Worm (Caenorhabditis elegans): ENCODE results near the gene Y17G9B.4.

The Y17G9B.4 gene

DNA sequence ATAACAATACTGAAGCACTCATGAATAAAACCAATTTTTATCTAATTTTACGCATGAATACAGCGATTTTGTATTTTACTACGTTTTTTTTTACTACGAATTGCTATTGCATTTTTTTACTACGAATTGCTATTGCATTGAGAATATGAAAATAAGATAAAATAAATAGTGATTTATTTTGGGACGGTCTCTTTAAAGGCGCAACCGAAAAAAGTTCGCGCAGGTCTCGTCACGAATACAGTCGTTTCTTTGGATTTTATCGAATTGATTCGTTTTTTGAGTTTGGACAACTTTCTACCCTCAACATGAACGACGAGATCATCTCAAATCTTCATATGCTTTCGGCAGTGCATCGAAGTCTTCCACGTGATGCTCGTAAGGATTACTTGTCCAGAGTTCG is at the start of gene Y17G9B.4:
Gene Y17G9B.4, plus strand, starts transcription at position 306 of the 400 bp plus-strand sequence.
- TF ChIP-seq irx-1 (tag; optimal IDR thresholded peaks at IDR 0.05) (no peak), unc-62 (GFP tag; optimal IDR thresholded peaks at IDR 0.05) (no peak), sup-37 (GFP tag; optimal IDR thresholded peaks at IDR 0.05) (no peak), nhr-28 (tag; optimal IDR thresholded peaks at IDR 0.05) (no peak), efl-3 (GFP tag; optimal IDR thresholded peaks at IDR 0.05) (no peak)

DNA sequence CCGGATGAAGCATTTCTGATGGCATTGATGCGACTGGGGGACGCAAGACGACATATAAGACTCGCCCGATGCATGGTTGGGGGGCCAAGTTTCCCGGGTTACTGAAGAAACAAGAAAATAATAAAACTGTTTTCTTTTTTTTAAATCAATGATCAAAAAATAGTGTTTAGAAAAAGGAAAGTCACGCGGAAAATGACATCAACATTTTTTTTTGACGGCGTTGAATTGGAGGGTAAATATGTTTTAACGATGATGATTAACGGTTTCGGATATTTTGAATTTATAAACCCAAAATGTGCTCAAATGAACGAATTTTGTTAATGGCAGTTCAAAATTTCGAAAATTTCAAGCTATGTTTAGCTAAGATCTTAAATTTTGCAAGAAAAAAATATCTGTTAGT is 48.0 kb upstream of the Y17G9B.4 start, which contains the start of gene ogdh-1:
Gene ogdh-1, minus strand, starts transcription at position 101 of the 400 bp plus-strand sequence.
- TF ChIP-seq mab-9 (GFP tag; IDR thresholded peaks at IDR 0.05) (no peak), Y116A8C.19 (tag; optimal IDR thresholded peaks at IDR 0.05; ENCODE audit: borderline replicate concordance) (no peak), dsc-1 (tag; optimal IDR thresholded peaks at IDR 0.05) (no peak), swsn-7 (tag; optimal IDR thresholded peaks at IDR 0.05) (no peak), nhr-76 (tag; optimal IDR thresholded peaks at IDR 0.05) (no peak)

DNA sequence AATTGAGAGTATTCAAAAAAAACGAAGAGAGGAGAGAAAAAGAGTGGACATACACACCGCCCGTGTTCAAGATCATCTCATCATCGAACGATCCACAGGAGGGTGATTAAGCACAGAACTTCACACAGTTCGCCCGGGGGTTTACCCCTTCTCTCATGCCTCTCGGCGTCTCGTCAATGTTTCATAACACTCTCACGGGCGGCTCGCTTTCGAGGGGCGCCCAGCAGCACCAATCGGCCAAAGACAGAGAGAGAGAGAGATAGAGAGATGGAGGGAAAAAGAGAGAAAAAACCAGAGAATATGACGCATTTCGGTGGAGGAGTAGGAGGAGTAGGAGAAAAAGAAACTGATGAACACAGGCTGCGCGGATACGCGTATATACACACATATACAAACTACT is 46.7 kb upstream of the Y17G9B.4 start:
- TF ChIP-seq alr-1 (tag; optimal IDR thresholded peaks at IDR 0.05; ENCODE audit: borderline replicate concordance) (no peak), ets-5 (GFP tag; IDR thresholded peaks at IDR 0.05) (no peak), hlh-17 (GFP tag; optimal IDR thresholded peaks at IDR 0.05; ENCODE audit: borderline replicate concordance) (no peak), unc-62 (GFP tag; optimal IDR thresholded peaks at IDR 0.05) (no peak), mab-9 (GFP tag; IDR thresholded peaks at IDR 0.05) (no peak), mef-2 (tag; optimal IDR thresholded peaks at IDR 0.05) (no peak), nhr-237 (tag; optimal IDR thresholded peaks at IDR 0.05) (peak; percentile 29), unc-98 (GFP tag; IDR thresholded peaks at IDR 0.05) (no peak), ztf-11 (tag; optimal IDR thresholded peaks at IDR 0.05) (no peak), grh-1 (GFP tag; IDR thresholded peaks at IDR 0.05) (no peak), lin-15B (tag; optimal IDR thresholded peaks at IDR 0.05) (peak; percentile 47), Y116A8C.19 (tag; optimal IDR thresholded peaks at IDR 0.05; ENCODE audit: borderline replicate concordance) (no peak), fos-1 (tag; optimal IDR thresholded peaks at IDR 0.05) (peak; percentile 24), egl-13 (tag; optimal IDR thresholded peaks at IDR 0.05) (no peak), vab-15 (tag; optimal IDR thresholded peaks at IDR 0.05) (no peak), lin-13 (GFP tag; optimal IDR thresholded peaks at IDR 0.05) (no peak), nhr-28 (tag; optimal IDR thresholded peaks at IDR 0.05) (no peak), elt-2 (tag; optimal IDR thresholded peaks at IDR 0.05) (peak; percentile 3), lir-3 (tag; optimal IDR thresholded peaks at IDR 0.05; ENCODE audit: poor library complexity) (no peak), blmp-1 (tag; optimal IDR thresholded peaks at IDR 0.05) (no peak), nhr-20 (tag; optimal IDR thresholded peaks at IDR 0.05) (peak; percentile 76), lsy-2 (tag; optimal IDR thresholded peaks at IDR 0.05) (peak; percentile 42 to 72), jun-1 (tag; optimal IDR thresholded peaks at IDR 0.05) (peak; percentile 28), sptf-1 (tag; optimal IDR thresholded peaks at IDR 0.05) (no peak), zip-4 (GFP tag; optimal IDR thresholded peaks at IDR 0.05) (peak; percentile 12), ceh-88 (GFP tag; IDR thresholded peaks at IDR 0.05) (no peak), ceh-82 (tag; optimal IDR thresholded peaks at IDR 0.05) (peak; percentile 33 to 54 (median 37)), mdl-1 (tag; optimal IDR thresholded peaks at IDR 0.05) (peak in 1 of 2 experiments; percentile 42), snpc-4 (tag; optimal IDR thresholded peaks at IDR 0.05) (no peak), xbp-1 (tag; optimal IDR thresholded peaks at IDR 0.05) (peak; percentile 48), lin-14 (GFP tag; optimal IDR thresholded peaks at IDR 0.05) (peak; percentile 94), egl-27 (tag; optimal IDR thresholded peaks at IDR 0.05) (no peak), isw-1 (GFP tag; IDR thresholded peaks at IDR 0.05) (no peak), ztf-4 (tag; optimal IDR thresholded peaks at IDR 0.05) (no peak), lin-35 (GFP tag; optimal IDR thresholded peaks at IDR 0.05) (peak; percentile 58 to 59), nhr-76 (tag; optimal IDR thresholded peaks at IDR 0.05) (no peak), efl-1 (optimal IDR thresholded peaks at IDR 0.05) (peak; percentile 47 to 59), efl-1 (GFP tag; optimal IDR thresholded peaks at IDR 0.05 in 1 of 2) (peak in 1 of 2 experiments; percentile 37), unc-130 (tag; optimal IDR thresholded peaks at IDR 0.05) (peak; percentile 31), mep-1 (tag; optimal IDR thresholded peaks at IDR 0.05) (peak; percentile 56), unc-86 (tag; optimal IDR thresholded peaks at IDR 0.05) (no peak), skn-1 (tag; optimal IDR thresholded peaks at IDR 0.05) (peak; percentile 83), nhr-12 (tag; optimal IDR thresholded peaks at IDR 0.05) (no peak), fkh-8 (tag; optimal IDR thresholded peaks at IDR 0.05) (peak; percentile 59)
